Worm (Caenorhabditis elegans) whole organism, L1 larva: ENCODE data around the gene bbln-1.

Source experiments
- ceh-82 ChIP-seq, 3 experiments: fragments of 150-350 bp in 1 of 3; sonication (generic microtip) in 2 of 3; optimal IDR thresholded peaks; 2 replicates each; lab custom pipeline; 2014 to 2017; ENCODE audit warnings: missing biosample characterization in 3 of 3, missing genetic modification characterization in 3 of 3
- elt-2 ChIP-seq: sonication (generic microtip); optimal IDR thresholded peaks from 2 replicates; lab custom pipeline; 2016; ENCODE audit warnings: missing genetic modification characterization, mild to moderate bottlenecking, inconsistent platforms, missing compliant biosample characterization, missing genetic modification reagents
- elt-3 ChIP-seq, 6 experiments: fragments of 150-350 bp in 1 of 6; sonication (generic microtip); optimal IDR thresholded peaks; 2 replicates each; lab custom pipeline; 2017 to 2018; ENCODE audit warnings: missing biosample characterization in 6 of 6, missing genetic modification characterization in 6 of 6, inconsistent platforms in 1 of 6
- fos-1 ChIP-seq: fragments of 150-350 bp; optimal IDR thresholded peaks from 2 replicates; lab custom pipeline; 2014; ENCODE audit warnings: missing biosample characterization, missing genetic modification characterization
- nhr-90 ChIP-seq: sonication (generic microtip); optimal IDR thresholded peaks from 2 replicates; lab custom pipeline; 2016; ENCODE audit warnings: mild to moderate bottlenecking, missing genetic modification characterization, missing compliant biosample characterization; ENCODE audit not compliant: poor library complexity
- pqm-1 ChIP-seq: sonication (generic microtip); optimal IDR thresholded peaks from 3 replicates; lab custom pipeline; 2017; ENCODE audit warnings: missing biosample characterization, missing genetic modification characterization
- skn-1 ChIP-seq: fragments of 150-350 bp; optimal IDR thresholded peaks from 2 replicates; lab custom pipeline; 2014; ENCODE audit warnings: missing biosample characterization, missing genetic modification characterization
- swsn-7 ChIP-seq: sonication (generic microtip); optimal IDR thresholded peaks from 2 replicates; lab custom pipeline; 2016; ENCODE audit warnings: missing genetic modification characterization, missing compliant biosample characterization

ce11 chrX:3184649-3185048, 32.4 kb upstream of the bbln-1 start:
- TF ChIP-seq pqm-1 (no peak), elt-3 (tag; optimal IDR thresholded peaks at IDR 0.05; lab: Kevin White, UChicago) (no peak), ceh-82 (tag; optimal IDR thresholded peaks at IDR 0.05; lab: Kevin White, UChicago) (no peak), nhr-90 (tag; lab: Kevin White, UChicago) (no peak), fos-1 (tag; lab: Kevin White, UChicago) (no peak), elt-2 (no peak), swsn-7 (no peak), skn-1 (tag; lab: Kevin White, UChicago) (no peak)
